Worm (Caenorhabditis elegans) whole organism, L4 larva: ENCODE measurements around the gene F35E8.2.

Experiments
- F10B5.3 ChIP-seq: sonication (generic microtip); optimal IDR thresholded peaks from 2 replicates; lab custom pipeline; 2016; ENCODE audit warnings: mild to moderate bottlenecking, missing genetic modification characterization, missing compliant biosample characterization
- F37D6.2 ChIP-seq: sonication (generic microtip); optimal IDR thresholded peaks from 2 replicates; lab custom pipeline; 2016; ENCODE audit warnings: mild to moderate bottlenecking, missing genetic modification characterization, missing compliant biosample characterization
- R02D3.7 ChIP-seq: fragments of 150-350 bp; sonication (generic microtip); optimal IDR thresholded peaks from 3 replicates; lab custom pipeline; 2014; ENCODE audit warnings: missing biosample characterization, missing genetic modification characterization
- Y75B8A.6 ChIP-seq: fragments of 200-800 bp; sonication (Bioruptor generic); IDR thresholded peaks from 2 replicates; pipeline ENCODE4 v1.3.6; 2022; ENCODE audit warnings: missing genetic modification reagents, missing genetic modification characterization, missing compliant biosample characterization
- ZK337.2 ChIP-seq: fragments of 200-800 bp; sonication (Bioruptor generic); IDR thresholded peaks from 2 replicates; pipeline ENCODE4 v1.3.6; 2022; ENCODE audit warnings: missing genetic modification reagents, missing genetic modification characterization, missing compliant biosample characterization
- aha-1 ChIP-seq: fragments of 150-350 bp; peaks from one replicate; lab custom pipeline; 2014; ENCODE audit warnings: missing biosample characterization, missing genetic modification characterization
- arid-1 ChIP-seq: fragments of 200-800 bp; sonication (Bioruptor generic); conservative IDR thresholded peaks from 2 replicates; pipeline ENCODE4 v1.3.6; 2022; ENCODE audit warnings: missing genetic modification reagents, missing genetic modification characterization, missing compliant biosample characterization
- attf-4 ChIP-seq: sonication (generic microtip); optimal IDR thresholded peaks from 3 replicates; lab custom pipeline; 2017; ENCODE audit warnings: missing biosample characterization, missing genetic modification characterization
- ceh-28 ChIP-seq: fragments of 150-350 bp; optimal IDR thresholded peaks from 2 replicates; lab custom pipeline; 2014; ENCODE audit warnings: missing biosample characterization, missing genetic modification reagents, missing genetic modification characterization
- ceh-32 ChIP-seq: sonication (generic microtip); optimal IDR thresholded peaks from 2 replicates; lab custom pipeline; 2016; ENCODE audit warnings: mild to moderate bottlenecking, missing genetic modification characterization, missing compliant biosample characterization; ENCODE audit not compliant: poor library complexity
- ceh-44 ChIP-seq: fragments of 200-800 bp; sonication (Bioruptor generic); IDR thresholded peaks from 2 replicates; pipeline ENCODE4 v1.3.6; 2022; ENCODE audit warnings: missing genetic modification reagents, missing genetic modification characterization, missing compliant biosample characterization
- ces-1 ChIP-seq: fragments of 150-350 bp; sonication (generic microtip); optimal IDR thresholded peaks from 4 replicates; lab custom pipeline; 2014; ENCODE audit warnings: missing biosample characterization, missing genetic modification reagents, missing genetic modification characterization
- cey-2 ChIP-seq: sonication (generic microtip); optimal IDR thresholded peaks from 3 replicates; lab custom pipeline; 2017; ENCODE audit warnings: missing genetic modification characterization, mild to moderate bottlenecking, missing compliant biosample characterization, antibody characterized with exemption, borderline replicate concordance; ENCODE audit not compliant: insufficient read depth
- daf-16 ChIP-seq, 3 experiments: sonication (generic microtip); optimal IDR thresholded peaks; 2 replicates each; lab custom pipeline; 2016 to 2017; ENCODE audit warnings: missing genetic modification characterization in 3 of 3, missing genetic modification reagents in 3 of 3, mild to moderate bottlenecking in 2 of 3, missing compliant biosample characterization in 2 of 3, missing biosample characterization in 1 of 3, moderate library complexity in 1 of 3
- dmd-8 ChIP-seq: fragments of 200-800 bp; sonication (Bioruptor generic); IDR thresholded peaks from 2 replicates; pipeline ENCODE4 v1.3.6; 2022; ENCODE audit warnings: missing genetic modification characterization, missing compliant biosample characterization
- dve-1 ChIP-seq: sonication (generic microtip); optimal IDR thresholded peaks from 2 replicates; lab custom pipeline; 2017; ENCODE audit warnings: antibody characterized with exemption, mild to moderate bottlenecking, missing genetic modification characterization, missing compliant biosample characterization; ENCODE audit not compliant: insufficient read depth
- fos-1 ChIP-seq: fragments of 150-350 bp; optimal IDR thresholded peaks from 2 replicates; lab custom pipeline; 2014; ENCODE audit warnings: missing biosample characterization, missing genetic modification characterization
- hlh-11 ChIP-seq: fragments of 200-800 bp; sonication (Bioruptor generic); optimal IDR thresholded peaks from 2 replicates; lab custom pipeline; 2018; ENCODE audit warnings: mild to moderate bottlenecking, missing genetic modification characterization, missing compliant biosample characterization
- jun-1 ChIP-seq: fragments of 150-350 bp; optimal IDR thresholded peaks from 2 replicates; lab custom pipeline; 2014; ENCODE audit warnings: missing biosample characterization, missing genetic modification reagents, missing genetic modification characterization
- lim-7 ChIP-seq: fragments of 200-800 bp; sonication (Bioruptor generic); IDR thresholded peaks from 2 replicates; pipeline ENCODE4 v1.3.6; 2022; ENCODE audit warnings: missing genetic modification characterization, missing compliant biosample characterization
- lin-1 ChIP-seq: fragments of 200-800 bp; sonication (Bioruptor generic); IDR thresholded peaks from 2 replicates; pipeline ENCODE4 v1.3.6; 2022; ENCODE audit warnings: missing genetic modification reagents, missing genetic modification characterization, missing compliant biosample characterization
- lin-15B ChIP-seq: fragments of 150-350 bp; sonication (generic microtip); optimal IDR thresholded peaks from 3 replicates; lab custom pipeline; 2014; ENCODE audit warnings: missing biosample characterization, missing genetic modification characterization
- lin-29 ChIP-seq: fragments of 200-800 bp; sonication (Bioruptor generic); IDR thresholded peaks from 2 replicates; pipeline ENCODE4 v1.3.6; 2022; ENCODE audit warnings: missing genetic modification reagents, missing genetic modification characterization, missing compliant biosample characterization
- lir-3 ChIP-seq: sonication (generic microtip); optimal IDR thresholded peaks from 2 replicates; lab custom pipeline; 2016; ENCODE audit warnings: mild to moderate bottlenecking, missing genetic modification characterization, missing compliant biosample characterization
- nhr-41 ChIP-seq: fragments of 200-800 bp; sonication (Bioruptor generic); IDR thresholded peaks from 2 replicates; pipeline ENCODE4 v1.3.6; 2022; ENCODE audit warnings: missing genetic modification reagents, missing genetic modification characterization, missing compliant biosample characterization
- nhr-6 ChIP-seq: fragments of 150-350 bp; optimal IDR thresholded peaks from 2 replicates; lab custom pipeline; 2014; ENCODE audit warnings: missing biosample characterization, missing genetic modification characterization
- nhr-77 ChIP-seq: fragments of 150-350 bp; optimal IDR thresholded peaks from 2 replicates; lab custom pipeline; 2014; ENCODE audit warnings: missing biosample characterization, missing genetic modification characterization
- pha-4 ChIP-seq, 2 experiments: fragments of 150-350 bp in 1 of 2; fragments of 200-800 bp in 1 of 2; sonication (Bioruptor generic) in 1 of 2; IDR thresholded peaks in 1 of 2; optimal IDR thresholded peaks in 1 of 2; 2 replicates each; pipeline versions ENCODE4 v1.3.6 to Lab custom; 2014 to 2022; ENCODE audit warnings: missing genetic modification characterization in 2 of 2, missing genetic modification reagents in 2 of 2, missing biosample characterization in 1 of 2, missing compliant biosample characterization in 1 of 2
- rbr-2 ChIP-seq: sonication (generic microtip); optimal IDR thresholded peaks from 2 replicates; lab custom pipeline; 2016; ENCODE audit warnings: missing genotype, missing genetic modification characterization, missing compliant biosample characterization
- skn-1 ChIP-seq: fragments of 150-350 bp; optimal IDR thresholded peaks from 2 replicates; lab custom pipeline; 2014; ENCODE audit warnings: missing biosample characterization, missing genetic modification characterization
- snpc-4 ChIP-seq: fragments of 150-350 bp; optimal IDR thresholded peaks from 2 replicates; lab custom pipeline; 2014; ENCODE audit warnings: missing biosample characterization, missing genetic modification characterization
- spr-1 ChIP-seq: sonication (generic microtip); optimal IDR thresholded peaks from 2 replicates; lab custom pipeline; 2016; ENCODE audit warnings: mild to moderate bottlenecking, missing genetic modification characterization, missing compliant biosample characterization
- tra-1 ChIP-seq: fragments of 200-800 bp; sonication (Bioruptor generic); IDR thresholded peaks from 2 replicates; pipeline ENCODE4 v1.3.6; 2022; ENCODE audit warnings: missing genetic modification reagents, missing genetic modification characterization, missing compliant biosample characterization
- unc-130 ChIP-seq: sonication (generic microtip); optimal IDR thresholded peaks from 2 replicates; lab custom pipeline; 2016; ENCODE audit warnings: missing genetic modification reagents, missing genetic modification characterization, missing compliant biosample characterization
- unc-62 ChIP-seq, 3 experiments: fragments of 150-350 bp in 1 of 3; sonication (generic microtip); optimal IDR thresholded peaks in 2 of 3; peaks in 1 of 3; 1 replicate in 1 of 3; 2 replicates in 2 of 3; lab custom pipeline; 2014 to 2017; ENCODE audit warnings: missing biosample characterization in 3 of 3, missing genetic modification characterization in 3 of 3, missing genetic modification reagents in 3 of 3, missing genotype in 1 of 3
- ztf-11 ChIP-seq: fragments of 150-350 bp; optimal IDR thresholded peaks from 2 replicates; lab custom pipeline; 2014; ENCODE audit warnings: missing biosample characterization, missing genetic modification characterization

F35E8.2 gene

DNA sequence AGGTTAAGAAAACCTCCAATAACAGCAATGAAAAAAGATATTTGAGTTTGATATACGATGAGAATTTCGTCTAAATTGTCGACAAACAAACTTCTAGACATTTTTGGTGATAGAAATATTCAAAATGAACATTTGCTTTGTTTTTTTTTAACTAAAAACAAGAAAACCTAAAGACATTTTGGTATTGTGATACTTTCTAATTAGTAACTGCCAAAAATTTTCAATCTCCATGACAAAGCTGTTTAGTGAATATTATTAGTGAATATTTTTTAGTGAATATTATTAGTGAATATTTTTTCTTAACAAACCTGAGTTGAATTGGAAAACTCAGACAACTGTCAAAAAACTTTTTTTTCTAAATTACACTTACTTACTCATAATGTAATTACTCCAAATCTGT lies 34.8 kb downstream of the F35E8.2 start, which contains the start of gene srw-55:
TSS of gene srw-55 (minus strand) at position 101 of the 400 bp plus-strand sequence.
- no peak for TF ChIP-seq unc-130 (GFP tag; lab: Kevin White, UChicago)
- no peak for TF ChIP-seq aha-1 (tag; lab: Kevin White, UChicago)
- no peak for TF ChIP-seq jun-1 (tag; lab: Kevin White, UChicago)
- TF ChIP-seq spr-1, result no peak
- TF ChIP-seq unc-62 (GFP tag; optimal IDR thresholded peaks at IDR 0.05 in 1 of 2; lab: Kevin White, UChicago), result peak in 1 of 2 experiments; percentile 66
- no peak for TF ChIP-seq unc-62 (tag; optimal IDR thresholded peaks at IDR 0.05; lab: Kevin White, UChicago)
- no peak for TF ChIP-seq F37D6.2
- no peak for TF ChIP-seq F10B5.3 (tag; lab: Kevin White, UChicago)
- TF ChIP-seq, all 104 proteins: peak for 1

DNA sequence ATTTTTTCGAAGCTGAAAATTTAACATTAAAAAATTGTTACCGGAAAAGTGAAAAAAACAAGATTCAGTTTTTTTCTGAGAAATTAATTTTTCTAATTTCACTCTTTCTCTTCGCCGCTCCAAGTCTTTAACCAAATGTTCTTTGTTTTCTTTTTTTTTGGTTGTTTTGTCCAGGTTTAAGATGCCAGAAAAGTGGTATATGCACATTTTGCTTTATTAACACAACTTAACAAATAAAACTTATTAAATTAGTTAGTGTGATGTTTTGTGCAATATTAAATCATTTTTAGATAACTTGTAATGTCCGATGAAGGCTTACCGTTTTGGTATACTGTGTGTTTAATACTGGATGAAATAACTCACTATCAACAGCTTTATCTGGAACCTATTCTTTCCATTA lies 37.7 kb downstream of the F35E8.2 start, which contains the start of gene srw-53:
TSS of gene srw-53 (plus strand) at position 301 of the 400 bp plus-strand sequence.
- TF ChIP-seq hlh-11, result no peak
- no peak for TF ChIP-seq ztf-11 (tag; lab: Kevin White, UChicago)
- no peak for TF ChIP-seq tra-1
- TF ChIP-seq lir-3 (tag; lab: Kevin White, UChicago), result no peak
- no peak for TF ChIP-seq dve-1
- no peak for TF ChIP-seq lin-29

DNA sequence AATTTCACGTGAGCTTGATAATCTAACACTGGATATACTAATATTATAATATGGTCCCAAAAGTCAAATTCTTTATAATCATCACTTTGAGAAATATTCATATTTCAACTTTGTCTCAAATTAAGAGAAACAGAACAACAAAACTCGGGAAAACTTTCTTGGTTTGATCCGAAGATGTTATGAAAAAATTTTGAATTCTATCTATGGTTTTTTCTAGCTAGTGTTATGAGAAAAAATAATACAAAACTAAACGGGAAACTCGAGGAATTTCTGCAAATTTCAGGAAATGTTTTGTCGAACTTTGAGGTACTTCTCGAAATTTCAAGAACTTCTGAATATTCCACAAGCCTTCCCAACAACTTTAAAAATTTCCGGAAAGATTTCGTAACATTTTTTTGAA lies 45.4 kb downstream of the F35E8.2 start, which contains the start of gene srw-59:
TSS of gene srw-59 (minus strand) at position 101 of the 400 bp plus-strand sequence.
- TF ChIP-seq lim-7 (GFP tag; lab: Robert Waterston, UW) (no peak), cey-2 (no peak), aha-1 (tag; lab: Kevin White, UChicago) (no peak), ceh-44 (GFP tag; lab: Robert Waterston, UW) (no peak), ces-1 (GFP tag; lab: Kevin White, UChicago) (no peak), Y75B8A.6 (no peak), F37D6.2 (no peak), skn-1 (tag; lab: Kevin White, UChicago) (no peak), ztf-11 (tag; lab: Kevin White, UChicago) (no peak), R02D3.7 (tag; lab: Kevin White, UChicago) (no peak)

DNA sequence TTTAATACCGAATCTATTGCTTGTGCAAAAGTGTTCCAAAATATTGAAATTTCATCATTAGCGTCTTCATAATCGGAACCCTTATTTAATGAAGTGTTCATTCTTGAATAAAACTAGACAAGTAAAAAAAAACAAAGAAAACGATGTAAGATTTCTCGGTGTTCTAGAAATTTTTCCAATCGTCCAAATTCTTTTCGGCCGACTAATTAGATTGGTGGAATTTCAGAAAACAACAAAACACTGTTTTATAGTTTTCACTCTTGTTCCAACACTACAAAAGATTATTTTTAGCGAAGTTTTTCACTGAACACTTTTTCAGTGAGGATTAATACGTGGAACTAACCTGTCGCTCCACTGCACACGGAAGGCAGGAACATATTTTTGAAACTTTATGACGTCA lies 47.3 kb downstream of the F35E8.2 start, which contains the start of gene srw-56:
TSS of gene srw-56 (minus strand) at position 101 of the 400 bp plus-strand sequence.
- TF ChIP-seq arid-1, result no peak
- no peak for TF ChIP-seq nhr-41 (GFP tag; lab: Robert Waterston, UW)
- TF ChIP-seq fos-1 (tag; lab: Kevin White, UChicago), result no peak
- TF ChIP-seq rbr-2 (tag; lab: Kevin White, UChicago), result no peak
- no peak for TF ChIP-seq pha-4 (GFP tag; IDR thresholded peaks at IDR 0.05; lab: Robert Waterston, UW)
- no peak for TF ChIP-seq pha-4 (tag; optimal IDR thresholded peaks at IDR 0.05; lab: Kevin White, UChicago)
- no peak for TF ChIP-seq dmd-8 (GFP tag; lab: Robert Waterston, UW)
- no peak for TF ChIP-seq ZK337.2 (GFP tag; lab: Robert Waterston, UW)
- no peak for TF ChIP-seq snpc-4 (tag; lab: Kevin White, UChicago)
- TF ChIP-seq nhr-6 (tag; lab: Kevin White, UChicago), result no peak

ce11 chrV:15954932-15955331 lies 49.5 kb downstream of the F35E8.2 start, which contains the start of gene srw-57:
srw-57 (minus strand) TSS chrV:15955032.
- TF ChIP-seq lin-1 (no peak), jun-1 (tag; lab: Kevin White, UChicago) (no peak), F10B5.3 (tag; lab: Kevin White, UChicago) (no peak), nhr-77 (tag; lab: Kevin White, UChicago) (no peak), ceh-32 (tag; lab: Kevin White, UChicago) (no peak), daf-16 (GFP tag; optimal IDR thresholded peaks at IDR 0.05; lab: Kevin White, UChicago) (no peak), daf-16 (tag; optimal IDR thresholded peaks at IDR 0.05; lab: Kevin White, UChicago) (no peak), ceh-28 (tag; lab: Kevin White, UChicago) (no peak), attf-4 (tag; lab: Kevin White, UChicago) (no peak), cey-2 (no peak), lin-15B (no peak)
